Fruit fly (Drosophila melanogaster) whole organism: ENCODE data around the gene CG11307.

Experiments
- CG8478 ChIP-seq: fragments of >200 bp; optimal IDR thresholded peaks from 2 replicates; lab custom pipeline; 2018; ENCODE audit warnings: inconsistent platforms
- EcR ChIP-seq, 2 experiments: fragments of >200 bp; optimal IDR thresholded peaks; 2 replicates each; lab custom pipeline; 2017; ENCODE audit warnings: missing biosample characterization in 2 of 2, missing genetic modification characterization in 2 of 2, missing genetic modification reagents in 2 of 2
- psq ChIP-seq: fragments of >200 bp; optimal IDR thresholded peaks from 2 replicates; lab custom pipeline; 2017
- usp ChIP-seq: fragments of >200 bp; optimal IDR thresholded peaks from 2 replicates; lab custom pipeline; 2017; ENCODE audit warnings: missing biosample characterization, missing genetic modification characterization, mixed read lengths

dm6 chr3L:21604265-21604664 is 13.2 kb upstream of the CG11307 start:
- TF ChIP-seq EcR (GFP tag; optimal IDR thresholded peaks at IDR 0.05; lab: Kevin White, UChicago): no peak
- no peak for TF ChIP-seq usp (GFP tag; lab: Kevin White, UChicago)
- TF ChIP-seq CG8478 (lab: Kevin White, UChicago): no peak
- no peak for TF ChIP-seq psq (lab: Kevin White, UChicago)
